Fruit fly (Drosophila melanogaster): ENCODE data around the gene Dysb.

Gene Dysb

DNA sequence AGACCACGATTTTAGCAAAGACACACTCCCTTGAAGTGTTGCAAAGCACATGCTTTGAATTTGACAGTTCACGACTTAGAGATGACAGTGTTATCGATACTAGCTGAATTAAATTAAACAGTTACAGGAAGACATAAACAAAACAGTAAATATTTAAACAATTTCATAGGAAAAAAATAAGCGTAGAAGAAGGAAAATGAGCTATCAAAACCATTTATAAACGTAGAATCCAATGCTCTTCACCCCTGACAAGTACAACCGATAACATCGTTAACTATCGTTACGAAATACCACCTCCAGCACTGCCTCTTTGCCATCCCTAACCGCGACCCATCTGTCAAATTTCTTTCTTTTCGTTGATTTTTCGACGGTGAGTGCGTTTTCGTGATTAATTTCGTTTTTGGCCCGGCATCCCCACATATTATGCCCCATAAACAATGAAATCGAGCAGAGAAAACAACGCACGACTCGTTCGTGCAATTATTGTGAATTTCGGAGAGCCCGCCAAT is 31.3 kb downstream of the Dysb start, which contains the start of gene RpL26 (continued):
- TF ChIP-seq vfl (GFP tag; optimal IDR thresholded peaks at IDR 0.05), result peak; percentile 78
- 0 out of 2 replicates have a peak, but pooled peaks have one; percentile 61 for TF ChIP-seq ranshi (GFP tag; IDR thresholded peaks at IDR 0.05)
- TF ChIP-seq ham (GFP tag; IDR thresholded peaks at IDR 0.05), result no peak
- peak in 1 of 2 experiments; percentile 54 for TF ChIP-seq crp (GFP tag; optimal IDR thresholded peaks at IDR 0.05)
- no peak for TF ChIP-seq run (tag; optimal IDR thresholded peaks at IDR 0.05)
- peak; percentile 76 for TF ChIP-seq NFAT (GFP tag; IDR thresholded peaks at IDR 0.05)
- TF ChIP-seq CG18476 (GFP tag; optimal IDR thresholded peaks at IDR 0.05), result peak; percentile 64
- peak; percentile 72 for TF ChIP-seq Bteb2 (GFP tag; optimal IDR thresholded peaks at IDR 0.05)
- peak; percentile 72 for TF ChIP-seq HmgD (GFP tag; optimal IDR thresholded peaks at IDR 0.05)
- TF ChIP-seq toy (GFP tag; IDR thresholded peaks at IDR 0.05), result peak; percentile 51; the same call in 1 of the 2 replicates
- peak; percentile 61 for TF ChIP-seq CG3407 (GFP tag; optimal IDR thresholded peaks at IDR 0.05)
- TF ChIP-seq ab (GFP tag; optimal IDR thresholded peaks at IDR 0.05), result peak; percentile 14
- TF ChIP-seq CG8290 (GFP tag; optimal IDR thresholded peaks at IDR 0.05), result peak; percentile 71
- TF ChIP-seq CG8290 (tag; optimal IDR thresholded peaks at IDR 0.05), result no peak
- TF ChIP-seq Meics (GFP tag; optimal IDR thresholded peaks at IDR 0.05), result peak; percentile 68
- TF ChIP-seq CG43689 (GFP tag; IDR thresholded peaks at IDR 0.05), result no peak
- peak; percentile 56 for TF ChIP-seq CG2202 (tag; optimal IDR thresholded peaks at IDR 0.05)
- TF ChIP-seq ftz-f1 (GFP tag; optimal IDR thresholded peaks at IDR 0.05), result no peak
- peak; percentile 68 for TF ChIP-seq Camta (GFP tag; optimal IDR thresholded peaks at IDR 0.05)
- TF ChIP-seq lilli (GFP tag; optimal IDR thresholded peaks at IDR 0.05), result peak; percentile 84
- no peak for TF ChIP-seq lab (GFP tag; optimal IDR thresholded peaks at IDR 0.05)
- TF ChIP-seq CG6765 (GFP tag; optimal IDR thresholded peaks at IDR 0.05), result peak; percentile 65
- peak; percentile 37 for TF ChIP-seq CG4820 (GFP tag; optimal IDR thresholded peaks at IDR 0.05)
- peak; percentile 93 for TF ChIP-seq amos (GFP tag; IDR thresholded peaks at IDR 0.05; ENCODE audit: partially characterized antibody)
- TF ChIP-seq hth (optimal IDR thresholded peaks at IDR 0.05), result no peak
- TF ChIP-seq Elba2 (GFP tag; optimal IDR thresholded peaks at IDR 0.05), result peak; percentile 71
- no peak for TF ChIP-seq prd (optimal IDR thresholded peaks at IDR 0.05)
- TF ChIP-seq prd (GFP tag; IDR thresholded peaks at IDR 0.05), result peak; percentile 82
- TF ChIP-seq CG1529 (GFP tag; optimal IDR thresholded peaks at IDR 0.05), result no peak
- TF ChIP-seq CG11456 (GFP tag; IDR thresholded peaks at IDR 0.05), result no peak
- no peak for TF ChIP-seq bigmax (GFP tag; optimal IDR thresholded peaks at IDR 0.05)
- TF ChIP-seq CG13424 (tag; optimal IDR thresholded peaks at IDR 0.05), result peak; percentile 87
- TF ChIP-seq Bdp1 (GFP tag; optimal IDR thresholded peaks at IDR 0.05), result peak; percentile 74
- peak; percentile 67 for TF ChIP-seq CG13894 (tag; optimal IDR thresholded peaks at IDR 0.05)
- peak; percentile 84 for TF ChIP-seq Xbp1 (GFP tag; optimal IDR thresholded peaks at IDR 0.05)
- peak; percentile 82 for TF ChIP-seq CHES-1-like (GFP tag; optimal IDR thresholded peaks at IDR 0.05)
- peak; percentile 74 for TF ChIP-seq luna (GFP tag; optimal IDR thresholded peaks at IDR 0.05)
- TF ChIP-seq Vsx1 (GFP tag; optimal IDR thresholded peaks at IDR 0.05), result no peak
- no peak for TF ChIP-seq Drgx (GFP tag; IDR thresholded peaks at IDR 0.05)
- peak; percentile 64; the same call in 1 of the 3 replicates for TF ChIP-seq CG11695 (GFP tag; IDR thresholded peaks at IDR 0.05)
- no peak for TF ChIP-seq Poxn (GFP tag; IDR thresholded peaks at IDR 0.05)
- no peak for TF ChIP-seq h (optimal IDR thresholded peaks at IDR 0.05)
- TF ChIP-seq Ets97D (GFP tag; optimal IDR thresholded peaks at IDR 0.05), result peak; percentile 99
- TF ChIP-seq Oaz (GFP tag; IDR thresholded peaks at IDR 0.05), result no peak; the same call in 1 of the 2 replicates
- TF ChIP-seq CG4282 (GFP tag; optimal IDR thresholded peaks at IDR 0.05), result peak; percentile 70
- TF ChIP-seq CG7786 (GFP tag; optimal IDR thresholded peaks at IDR 0.05), result peak; percentile 83
- no peak for TF ChIP-seq tio (GFP tag; optimal IDR thresholded peaks at IDR 0.05)
- TF ChIP-seq pros (GFP tag; optimal IDR thresholded peaks at IDR 0.05), result no peak
